Comparison of ENCODE assay signal across 3 fruit fly cellular contexts in genomic region chrX:11856867-11857266, dm6.
A peak's percentile ranks its signal among the peaks of the same experiment; 100 is the strongest.
TF ChIP-seq lines count a peak whose summit lies in the region.

No protein-coding gene starts in this region.

- no peak for TF ChIP-seq CTCF in whole organism, embryonic (GFP tag; optimal IDR thresholded peaks at IDR 0.05; lab: Kevin White, UChicago)

TF ChIP-seq in whole organism, embryonic, 481 proteins besides CTCF, POLR2A, EP300 and RAD21:
- TF ChIP-seq mirr (GFP tag; optimal IDR thresholded peaks at IDR 0.05; lab: Kevin White, UChicago): peak; percentile 4
- TF ChIP-seq CG42726 (GFP tag; IDR thresholded peaks at IDR 0.05; lab: Robert Waterston, UW; ENCODE audit: partially characterized antibody): no peak
- no peak for TF ChIP-seq ind (GFP tag; optimal IDR thresholded peaks at IDR 0.05; lab: Kevin White, UChicago)
- TF ChIP-seq gsb-n (tag; optimal IDR thresholded peaks at IDR 0.05; lab: Kevin White, UChicago): no peak
- TF ChIP-seq Awh (GFP tag; IDR thresholded peaks at IDR 0.05; lab: Robert Waterston, UW): no peak
- peak; percentile 40 for TF ChIP-seq E2f2 (GFP tag; IDR thresholded peaks at IDR 0.05; lab: Robert Waterston, UW)
- TF ChIP-seq wor (GFP tag; IDR thresholded peaks at IDR 0.05; lab: Robert Waterston, UW): no peak
- no peak for TF ChIP-seq D19A (tag; optimal IDR thresholded peaks at IDR 0.05; lab: Kevin White, UChicago)
- TF ChIP-seq CG10274 (GFP tag; optimal IDR thresholded peaks at IDR 0.05; lab: Kevin White, UChicago): no peak
- peak; percentile 39; the same call in 1 of the 2 replicates for TF ChIP-seq Drgx (GFP tag; IDR thresholded peaks at IDR 0.05; lab: Robert Waterston, UW)
- peak; percentile 16 for TF ChIP-seq sd (tag; optimal IDR thresholded peaks at IDR 0.05; lab: Kevin White, UChicago)
- no peak for TF ChIP-seq usp (GFP tag; optimal IDR thresholded peaks at IDR 0.05; lab: Kevin White, UChicago)
- TF ChIP-seq CG9876 (GFP tag; optimal IDR thresholded peaks at IDR 0.05; lab: Kevin White, UChicago): no peak
- TF ChIP-seq Dp (GFP tag; optimal IDR thresholded peaks at IDR 0.05; lab: Kevin White, UChicago): peak; percentile 12
- peak; percentile 58 for TF ChIP-seq Med (GFP tag; lab: Kevin White, UChicago)
- TF ChIP-seq fd64A (GFP tag; optimal IDR thresholded peaks at IDR 0.05; lab: Kevin White, UChicago): no peak

TF ChIP-seq in whole organism, prepupa, 60 proteins besides CTCF, POLR2A, EP300 and RAD21 (continues in another document):
- TF ChIP-seq CG6792 (GFP tag; optimal IDR thresholded peaks at IDR 0.05; lab: Kevin White, UChicago): no peak
- TF ChIP-seq spab (GFP tag; optimal IDR thresholded peaks at IDR 0.05; lab: Kevin White, UChicago): no peak
- no peak for TF ChIP-seq Met (GFP tag; optimal IDR thresholded peaks at IDR 0.05; lab: Kevin White, UChicago)
- no peak for TF ChIP-seq CG10631 (GFP tag; optimal IDR thresholded peaks at IDR 0.05; lab: Kevin White, UChicago)
- no peak for TF ChIP-seq Hr39 (GFP tag; optimal IDR thresholded peaks at IDR 0.05; lab: Kevin White, UChicago)
- no peak for TF ChIP-seq Lpt (GFP tag; optimal IDR thresholded peaks at IDR 0.05; lab: Kevin White, UChicago)
- TF ChIP-seq Eip75B (GFP tag; optimal IDR thresholded peaks at IDR 0.05; lab: Kevin White, UChicago): no peak
- TF ChIP-seq CG9139 (GFP tag; optimal IDR thresholded peaks at IDR 0.05; lab: Kevin White, UChicago): no peak
- peak; percentile 40; the same call in 1 of the 2 replicates for TF ChIP-seq CG15336 (GFP tag; IDR thresholded peaks at IDR 0.05; lab: Robert Waterston, UW)
- no peak for TF ChIP-seq Eip93F (GFP tag; optimal IDR thresholded peaks at IDR 0.05; lab: Kevin White, UChicago)
- no peak for TF ChIP-seq ss (GFP tag; optimal IDR thresholded peaks at IDR 0.05; lab: Kevin White, UChicago)
- TF ChIP-seq CG34406 (GFP tag; optimal IDR thresholded peaks at IDR 0.05; lab: Kevin White, UChicago): no peak
- peak; percentile 35 for TF ChIP-seq fkh (GFP tag; optimal IDR thresholded peaks at IDR 0.05; lab: Kevin White, UChicago)
- no peak for TF ChIP-seq CG11762 (GFP tag; optimal IDR thresholded peaks at IDR 0.05; lab: Kevin White, UChicago; ENCODE audit: insufficient read depth)
- TF ChIP-seq dsx (GFP tag; optimal IDR thresholded peaks at IDR 0.05; lab: Kevin White, UChicago; ENCODE audit: poor library complexity, severe bottlenecking): no peak
- TF ChIP-seq Eip78C (GFP tag; lab: Kevin White, UChicago): peak; percentile 68
- peak; percentile 17 for TF ChIP-seq CG32006 (GFP tag; optimal IDR thresholded peaks at IDR 0.05; lab: Kevin White, UChicago)
- TF ChIP-seq OdsH (GFP tag; optimal IDR thresholded peaks at IDR 0.05; lab: Kevin White, UChicago): no peak
- TF ChIP-seq Blimp-1 (GFP tag; optimal IDR thresholded peaks at IDR 0.05; lab: Kevin White, UChicago): no peak
- no peak for TF ChIP-seq cyc (GFP tag; optimal IDR thresholded peaks at IDR 0.05; lab: Kevin White, UChicago)
- TF ChIP-seq Sox15 (GFP tag; optimal IDR thresholded peaks at IDR 0.05; lab: Kevin White, UChicago): no peak
- TF ChIP-seq CG11902 (GFP tag; optimal IDR thresholded peaks at IDR 0.05; lab: Kevin White, UChicago): no peak
- TF ChIP-seq CG6276 (GFP tag; optimal IDR thresholded peaks at IDR 0.05; lab: Kevin White, UChicago): no peak
- no peak for TF ChIP-seq CG6163 (GFP tag; IDR thresholded peaks at IDR 0.05; lab: Robert Waterston, UW)
- no peak for TF ChIP-seq CG3919 (GFP tag; optimal IDR thresholded peaks at IDR 0.05; lab: Kevin White, UChicago)
- no peak for TF ChIP-seq Gug (GFP tag; IDR thresholded peaks at IDR 0.05; lab: Robert Waterston, UW)
- no peak for TF ChIP-seq CG6854 (GFP tag; optimal IDR thresholded peaks at IDR 0.05; lab: Kevin White, UChicago)
- TF ChIP-seq fd59A (GFP tag; optimal IDR thresholded peaks at IDR 0.05; lab: Kevin White, UChicago): no peak
- TF ChIP-seq CG10669 (GFP tag; optimal IDR thresholded peaks at IDR 0.05; lab: Kevin White, UChicago): peak; percentile 20
- TF ChIP-seq lz (GFP tag; optimal IDR thresholded peaks at IDR 0.05; lab: Kevin White, UChicago): no peak
- peak; percentile 70 for TF ChIP-seq svp (GFP tag; lab: Kevin White, UChicago)
- TF ChIP-seq Hr38 (GFP tag; optimal IDR thresholded peaks at IDR 0.05; lab: Kevin White, UChicago): no peak
- TF ChIP-seq dac (GFP tag; optimal IDR thresholded peaks at IDR 0.05; lab: Kevin White, UChicago): no peak
- no peak for TF ChIP-seq CG1621 (tag; optimal IDR thresholded peaks at IDR 0.05; lab: Kevin White, UChicago)
- no peak for TF ChIP-seq CG6808 (GFP tag; optimal IDR thresholded peaks at IDR 0.05; lab: Kevin White, UChicago)
- no peak for TF ChIP-seq CG8319 (GFP tag; optimal IDR thresholded peaks at IDR 0.05; lab: Kevin White, UChicago)
- no peak for TF ChIP-seq esn (GFP tag; optimal IDR thresholded peaks at IDR 0.05; lab: Kevin White, UChicago)
- TF ChIP-seq CG11294 (GFP tag; IDR thresholded peaks at IDR 0.05; lab: Robert Waterston, UW): no peak
- no peak for TF ChIP-seq CG31627 (GFP tag; optimal IDR thresholded peaks at IDR 0.05; lab: Kevin White, UChicago)
- no peak for TF ChIP-seq acj6 (GFP tag; optimal IDR thresholded peaks at IDR 0.05; lab: Kevin White, UChicago)
- TF ChIP-seq Hr4 (GFP tag; optimal IDR thresholded peaks at IDR 0.05; lab: Kevin White, UChicago): no peak

TF ChIP-seq in whole organism, pupa, 21 proteins besides CTCF, POLR2A, EP300 and RAD21:
- TF ChIP-seq CG8301 (tag; optimal IDR thresholded peaks at IDR 0.05; lab: Kevin White, UChicago) (peak; percentile 10), CG15710 (tag; optimal IDR thresholded peaks at IDR 0.05; lab: Kevin White, UChicago) (no peak), CG12605 (GFP tag; IDR thresholded peaks at IDR 0.05; lab: Robert Waterston, UW) (0 out of 2 replicates have a peak, but pooled peaks have one; percentile 24), CG14655 (GFP tag; optimal IDR thresholded peaks at IDR 0.05; lab: Kevin White, UChicago) (no peak)
TF ChIP-seq in whole organism, pupa: peak in this region for 2.
